Fruit fly (Drosophila melanogaster): ENCODE results near the gene CG32376.

dm6 chr3L:7572948-7573347 lies 30.7 kb upstream of the CG32376 start:
- TF ChIP-seq CG6854 (GFP tag; optimal IDR thresholded peaks at IDR 0.05) (no peak), CG3919 (GFP tag; optimal IDR thresholded peaks at IDR 0.05) (no peak), Lpt (GFP tag; optimal IDR thresholded peaks at IDR 0.05) (no peak), Sox15 (GFP tag; optimal IDR thresholded peaks at IDR 0.05) (peak; percentile 3), Blimp-1 (GFP tag; optimal IDR thresholded peaks at IDR 0.05) (no peak)

All from whole organism, prepupa.